Fruit fly (Drosophila melanogaster) whole organism, larva: ENCODE results near the gene CG34447.
A peak's percentile ranks its signal among the peaks of the same experiment; 100 is the strongest.

Experiments
- noc ChIP-seq: fragments of 200-800 bp; sonication (Bioruptor generic); optimal IDR thresholded peaks from 3 replicates; lab custom pipeline; 2019; ENCODE audit warnings: missing biosample characterization, mild to moderate bottlenecking, missing genetic modification characterization, moderate library complexity

The CG34447 gene

dm6 chr2L:2399897-2400296 lies 19.9 kb downstream of the CG34447 start, which contains the start of gene VGlut:
TSS of gene VGlut (plus strand) at chr2L:2400295.
- TF ChIP-seq noc (tag; lab: Kevin White, UChicago), result no peak

- no peak for TF ChIP-seq noc (tag; lab: Kevin White, UChicago)
These were observed 21.4 kb downstream of the CG34447 start for dm6 chr2L:2398459-2398858.

- no peak for TF ChIP-seq noc (tag; lab: Kevin White, UChicago)
These were observed 22.7 kb downstream of the CG34447 start for dm6 chr2L:2397080-2397479.

dm6 chr2L:2394872-2395271 lies 24.9 kb downstream of the CG34447 start:
- TF ChIP-seq noc (tag; lab: Kevin White, UChicago), result no peak

dm6 chr2L:2391321-2391720 lies 28.5 kb downstream of the CG34447 start, which contains the start of gene CG46448:
TSS of gene CG46448 (plus strand) at chr2L:2391660.
- TF ChIP-seq noc (tag; lab: Kevin White, UChicago), result no peak

dm6 chr2L:2390589-2390988 lies 29.2 kb downstream of the CG34447 start, which contains the start of gene CG43750:
TSS of gene CG43750 (minus strand) at chr2L:2390689.
- TF ChIP-seq noc (tag; lab: Kevin White, UChicago), result no peak

dm6 chr2L:2385692-2386091 lies 34.1 kb downstream of the CG34447 start, which contains the start of gene CG3557:
TSS of gene CG3557 (minus strand) at chr2L:2385792.
- TF ChIP-seq noc (tag; lab: Kevin White, UChicago), result no peak

- TF ChIP-seq noc (tag; lab: Kevin White, UChicago), result no peak
These were observed 36.8 kb downstream of the CG34447 start, which contains the start of gene PIG-Wa for dm6 chr2L:2382971-2383370. TSS of gene PIG-Wa (plus strand) at chr2L:2383202.

dm6 chr2L:2380805-2381204 lies 39.0 kb downstream of the CG34447 start, which contains the start of gene Eogt:
TSS of gene Eogt (plus strand) at chr2L:2381097.
- TF ChIP-seq noc (tag; lab: Kevin White, UChicago), result peak; percentile 69

dm6 chr2L:2376418-2376702 lies 43.5 kb downstream of the CG34447 start:
- no peak for TF ChIP-seq noc (tag; lab: Kevin White, UChicago)

dm6 chr2L:2375655-2376417 lies 44.0 kb downstream of the CG34447 start, which contains the start of gene Atxn7:
TSS of gene Atxn7 (plus strand) at chr2L:2375841.
- peak; percentile 2 for TF ChIP-seq noc (tag; lab: Kevin White, UChicago)

- TF ChIP-seq noc (tag; lab: Kevin White, UChicago), result peak; percentile 76
These were observed 45.7 kb downstream of the CG34447 start, which contains the start of the genes CG3609 and CG15390 for dm6 chr2L:2373818-2374746. TSS of gene CG3609 (minus strand) at chr2L:2374627. TSS of gene CG15390 (plus strand) at chr2L:2374713.

- no peak for TF ChIP-seq noc (tag; lab: Kevin White, UChicago)
These were observed 47.7 kb downstream of the CG34447 start for dm6 chr2L:2372112-2372449.

dm6 chr2L:2371406-2372111 lies 48.3 kb downstream of the CG34447 start, which contains the start of gene CG3597:
TSS of gene CG3597 (minus strand) at chr2L:2371524.
- peak; percentile 46 for TF ChIP-seq noc (tag; lab: Kevin White, UChicago)

dm6 chr2L:2370352-2370751 lies 49.5 kb downstream of the CG34447 start:
- TF ChIP-seq noc (tag; lab: Kevin White, UChicago), result no peak
